Worm (Caenorhabditis elegans) whole organism, mixed stage, embryonic: Measurements from ENCODE around the gene F35B12.10.

Experiments used
- M03D4.4 ChIP-seq: sonication (generic microtip); optimal IDR thresholded peaks from 2 replicates; lab custom pipeline; 2017; ENCODE audit warnings: mild to moderate bottlenecking, missing genetic modification characterization, missing compliant biosample characterization
- blmp-1 ChIP-seq: fragments of 150-350 bp; optimal IDR thresholded peaks from 2 replicates; lab custom pipeline; 2014; ENCODE audit warnings: missing biosample characterization, missing genetic modification characterization
- ces-1 ChIP-seq: fragments of 150-350 bp; optimal IDR thresholded peaks from 2 replicates; lab custom pipeline; 2014; ENCODE audit warnings: missing biosample characterization, missing genetic modification reagents, missing genetic modification characterization
- lin-13 ChIP-seq: fragments of 150-350 bp; optimal IDR thresholded peaks from 2 replicates; lab custom pipeline; 2014; ENCODE audit warnings: missing biosample characterization, missing genetic modification characterization
- lsy-2 ChIP-seq: fragments of 150-350 bp; optimal IDR thresholded peaks from 2 replicates; lab custom pipeline; 2014; ENCODE audit warnings: missing biosample characterization, missing genetic modification characterization
- unc-120 ChIP-seq: sonication (generic microtip); optimal IDR thresholded peaks from 2 replicates; lab custom pipeline; 2017; ENCODE audit warnings: missing genetic modification characterization, missing compliant biosample characterization; ENCODE audit not compliant: poor library complexity, severe bottlenecking
- unc-62 ChIP-seq: fragments of 150-350 bp; optimal IDR thresholded peaks from 2 replicates; lab custom pipeline; 2014; ENCODE audit warnings: missing biosample characterization, missing genetic modification reagents, missing genetic modification characterization

- TF ChIP-seq lsy-2 (tag; lab: Kevin White, UChicago) (no peak), unc-62 (no peak), ces-1 (GFP tag; lab: Kevin White, UChicago) (no peak), lin-13 (tag; lab: Kevin White, UChicago) (no peak), blmp-1 (no peak), M03D4.4 (tag; lab: Kevin White, UChicago) (no peak), unc-120 (no peak)
Measured at ce11 chrV:11583212-11583611, 45.9 kb downstream of the F35B12.10 start, which contains the start of gene srx-88.
